Fruit fly (Drosophila melanogaster): Measurements from ENCODE around the gene CG3225.

The CG3225 gene

DNA sequence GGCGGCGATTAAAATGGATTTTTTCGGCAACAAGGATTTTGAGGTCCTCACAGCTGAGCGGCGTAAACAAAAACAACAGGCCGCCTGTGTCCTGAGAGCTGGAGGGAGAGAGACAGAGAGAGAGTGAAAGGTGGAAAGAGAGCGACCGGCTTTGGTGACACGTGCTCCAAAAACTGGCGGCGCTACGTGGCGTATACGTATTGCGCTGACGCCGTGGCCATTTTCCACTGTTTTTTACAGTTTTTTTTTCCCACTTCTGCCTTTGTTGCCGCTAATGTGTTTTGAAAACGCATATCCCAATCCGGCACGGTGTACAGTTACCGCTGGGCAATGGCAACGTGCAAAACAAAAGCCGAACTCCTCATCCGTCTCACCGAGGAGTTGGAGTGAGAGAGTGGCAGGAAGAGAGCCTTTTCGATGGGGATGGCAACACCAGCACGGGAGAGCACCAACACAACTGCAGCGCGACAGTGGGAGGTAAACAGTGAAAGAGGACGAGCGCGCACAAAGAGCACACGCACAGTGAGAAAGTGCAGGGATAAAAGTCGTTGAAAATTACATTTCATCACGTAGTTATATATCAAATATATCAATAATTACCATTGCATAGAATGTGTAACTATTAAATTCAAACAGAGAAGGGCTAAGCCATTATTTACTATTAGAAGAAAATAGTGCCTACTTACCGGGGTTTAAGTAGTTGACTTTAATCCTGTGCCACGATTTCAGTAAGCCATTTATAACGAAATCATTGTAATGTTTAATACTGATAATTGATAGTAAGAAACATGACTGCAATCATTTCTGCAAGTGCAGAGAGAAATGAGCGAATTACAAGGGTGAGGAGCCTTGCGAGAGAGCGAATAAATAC lies 2.6 kb upstream of the CG3225 start (continued):
- no peak for TF ChIP-seq MESR4 (GFP tag; optimal IDR thresholded peaks at IDR 0.05)
- no peak for TF ChIP-seq CG17802 (tag; optimal IDR thresholded peaks at IDR 0.05)
- TF ChIP-seq CG30403 (GFP tag; optimal IDR thresholded peaks at IDR 0.05) = peak; percentile 73
- no peak for TF ChIP-seq Asciz (GFP tag; optimal IDR thresholded peaks at IDR 0.05)
- TF ChIP-seq gce (GFP tag; IDR thresholded peaks at IDR 0.05) = no peak
- no peak for TF ChIP-seq inv (GFP tag; IDR thresholded peaks at IDR 0.05; ENCODE audit: partially characterized antibody)
- TF ChIP-seq CG17328 (GFP tag; IDR thresholded peaks at IDR 0.05) = peak; percentile 42
- TF ChIP-seq Scr (GFP tag; IDR thresholded peaks at IDR 0.05; ENCODE audit: partially characterized antibody) = no peak
- peak; percentile 75; the same call in 2 of the 3 replicates for TF ChIP-seq row (GFP tag; IDR thresholded peaks at IDR 0.05)
- TF ChIP-seq CG4730 (GFP tag; IDR thresholded peaks at IDR 0.05) = no peak
- TF ChIP-seq CG10366 (GFP tag; IDR thresholded peaks at IDR 0.05) = peak; percentile 18; the same call in 1 of the 2 replicates
- peak; percentile 36 for TF ChIP-seq mam (GFP tag; optimal IDR thresholded peaks at IDR 0.05)
- no peak for TF ChIP-seq emc (GFP tag; optimal IDR thresholded peaks at IDR 0.05)
- no peak for TF ChIP-seq CG8089 (GFP tag; optimal IDR thresholded peaks at IDR 0.05)
- no peak for TF ChIP-seq gro (GFP tag; optimal IDR thresholded peaks at IDR 0.05)
- peak; percentile 63 for TF ChIP-seq CG12219 (GFP tag; optimal IDR thresholded peaks at IDR 0.05)
- peak; percentile 67; the same call in 1 of the 2 replicates for TF ChIP-seq CG31441 (GFP tag; IDR thresholded peaks at IDR 0.05)
- TF ChIP-seq Atf-2 (GFP tag; optimal IDR thresholded peaks at IDR 0.05) = no peak
- no peak for TF ChIP-seq Side (GFP tag; optimal IDR thresholded peaks at IDR 0.05)
- peak; percentile 10; the same call in 1 of the 3 replicates for TF ChIP-seq B-H1 (GFP tag; IDR thresholded peaks at IDR 0.05)
- TF ChIP-seq slp2 (GFP tag; optimal IDR thresholded peaks at IDR 0.05) = peak; percentile 51
- no peak for TF ChIP-seq CG16779 (GFP tag; IDR thresholded peaks at IDR 0.05)
- TF ChIP-seq zf30C (GFP tag; optimal IDR thresholded peaks at IDR 0.05) = peak; percentile 93
- TF ChIP-seq CG34422 (GFP tag; IDR thresholded peaks at IDR 0.05) = no peak
- TF ChIP-seq Sox100B (GFP tag; optimal IDR thresholded peaks at IDR 0.05) = no peak
- no peak for TF ChIP-seq Lhr (GFP tag; optimal IDR thresholded peaks at IDR 0.05)
- TF ChIP-seq CG1233 (GFP tag; optimal IDR thresholded peaks at IDR 0.05) = peak; percentile 57
- peak; percentile 46 for TF ChIP-seq ind (GFP tag; optimal IDR thresholded peaks at IDR 0.05)
- TF ChIP-seq CG4707 (GFP tag; optimal IDR thresholded peaks at IDR 0.05) = no peak
- no peak for TF ChIP-seq h (optimal IDR thresholded peaks at IDR 0.05)
- TF ChIP-seq al (GFP tag; IDR thresholded peaks at IDR 0.05) = no peak
- peak; percentile 90 for TF ChIP-seq sens (GFP tag)
- peak; percentile 54 for TF ChIP-seq CG8388 (GFP tag; optimal IDR thresholded peaks at IDR 0.05)
- TF ChIP-seq CG9437 (GFP tag; optimal IDR thresholded peaks at IDR 0.05) = peak; percentile 64
- TF ChIP-seq CG10543 (GFP tag; optimal IDR thresholded peaks at IDR 0.05) = peak; percentile 34
- no peak for TF ChIP-seq bigmax (GFP tag; optimal IDR thresholded peaks at IDR 0.05)
- no peak for TF ChIP-seq CG43689 (GFP tag; IDR thresholded peaks at IDR 0.05)
- TF ChIP-seq CG17568 (GFP tag; optimal IDR thresholded peaks at IDR 0.05) = no peak
- no peak for TF ChIP-seq bbx (GFP tag; IDR thresholded peaks at IDR 0.05; ENCODE audit: partially characterized antibody)
- TF ChIP-seq trem (tag; optimal IDR thresholded peaks at IDR 0.05) = no peak
- TF ChIP-seq CG2199 (GFP tag; IDR thresholded peaks at IDR 0.05) = no peak
- no peak for TF ChIP-seq sc (optimal IDR thresholded peaks at IDR 0.05)
- peak; percentile 70 for TF ChIP-seq sc (GFP tag; optimal IDR thresholded peaks at IDR 0.05)
- TF ChIP-seq CG11560 (tag; IDR thresholded peaks at IDR 0.05) = no peak
- TF ChIP-seq lilli (GFP tag; optimal IDR thresholded peaks at IDR 0.05) = no peak
- TF ChIP-seq gem (tag; optimal IDR thresholded peaks at IDR 0.05) = peak; percentile 63
- TF ChIP-seq lbe (GFP tag; optimal IDR thresholded peaks at IDR 0.05) = no peak
- no peak for TF ChIP-seq CG10321 (GFP tag; IDR thresholded peaks at IDR 0.05)
- no peak for TF ChIP-seq kni (GFP tag; optimal IDR thresholded peaks at IDR 0.05)
- no peak for TF ChIP-seq cad (GFP tag; optimal IDR thresholded peaks at IDR 0.05)
- TF ChIP-seq gsb (GFP tag; IDR thresholded peaks at IDR 0.05) = no peak

Data from whole organism, embryonic.